Worm (Caenorhabditis elegans): ENCODE results near the gene algn-9.

- TF ChIP-seq hlh-17 (GFP tag; optimal IDR thresholded peaks at IDR 0.05; ENCODE audit: borderline replicate concordance) (no peak), skn-1 (tag; optimal IDR thresholded peaks at IDR 0.05) (no peak), blmp-1 (tag; optimal IDR thresholded peaks at IDR 0.05) (no peak), egl-27 (tag; optimal IDR thresholded peaks at IDR 0.05) (no peak), unc-62 (GFP tag; optimal IDR thresholded peaks at IDR 0.05) (no peak), aly-2 (tag; optimal IDR thresholded peaks at IDR 0.05) (no peak), swsn-7 (tag; optimal IDR thresholded peaks at IDR 0.05) (no peak)
Measured at ce11 chrII:10544374-10544908, 39.7 kb upstream of the algn-9 start.

All from whole organism, L1 larva.